Fruit fly (Drosophila melanogaster) whole organism, embryonic: ENCODE data around the gene CG34008.
A peak's percentile ranks its signal among the peaks of the same experiment; 100 is the strongest.

Experiments
- Abd-B ChIP-seq: fragments of 200-800 bp; sonication (Bioruptor generic); optimal IDR thresholded peaks from 2 replicates; lab custom pipeline; 2018; ENCODE audit warnings: missing biosample characterization, mild to moderate bottlenecking, missing genetic modification characterization, moderate library complexity
- Ada2b ChIP-seq: fragments of 200-800 bp; sonication (Bioruptor generic); IDR thresholded peaks from 2 replicates; pipeline ENCODE4 v1.3.6; 2022; ENCODE audit warnings: missing biosample characterization, missing genetic modification characterization
- B-H1 ChIP-seq: fragments of 200-800 bp; sonication (Bioruptor generic); IDR thresholded peaks from 3 replicates; pipeline ENCODE4 v1.3.6; 2022; ENCODE audit warnings: missing biosample characterization, missing genetic modification characterization
- Bgb ChIP-seq: fragments of 200-800 bp; sonication (Bioruptor generic); IDR thresholded peaks from 2 replicates; pipeline ENCODE4 v1.3.6; 2022; ENCODE audit warnings: missing biosample characterization, missing genetic modification characterization; ENCODE audit not compliant: partially characterized antibody
- CG10979 ChIP-seq: fragments of 200-800 bp; sonication (Bioruptor generic); optimal IDR thresholded peaks from 2 replicates; lab custom pipeline; 2018; ENCODE audit warnings: missing biosample characterization, mild to moderate bottlenecking, missing genetic modification characterization, moderate library complexity
- CG11093 ChIP-seq: fragments of 200-800 bp; sonication (Bioruptor generic); IDR thresholded peaks from 3 replicates; pipeline ENCODE4 v1.3.6; 2022; ENCODE audit warnings: missing biosample characterization, missing genetic modification characterization
- CG11560 ChIP-seq: fragments of 200-800 bp; sonication (Bioruptor generic); IDR thresholded peaks from 3 replicates; pipeline ENCODE4 v1.3.6; 2022; ENCODE audit warnings: missing biosample characterization, missing genetic modification characterization
- CG13296 ChIP-seq: fragments of 200-800 bp; sonication (Bioruptor generic); optimal IDR thresholded peaks from 3 replicates; lab custom pipeline; 2018; ENCODE audit warnings: missing biosample characterization, mild to moderate bottlenecking, missing genetic modification characterization
- CG17829 ChIP-seq: fragments of 200-800 bp; optimal IDR thresholded peaks from 2 replicates; lab custom pipeline; 2019; ENCODE audit warnings: missing biosample characterization, mild to moderate bottlenecking, missing genetic modification characterization, moderate library complexity
- CG2678 ChIP-seq: fragments of 200-800 bp; sonication (Bioruptor generic); optimal IDR thresholded peaks from 3 replicates; lab custom pipeline; 2019; ENCODE audit warnings: missing biosample characterization, mild to moderate bottlenecking, missing genetic modification characterization, moderate library complexity
- CG30403 ChIP-seq: fragments of 200-800 bp; sonication (Bioruptor generic); optimal IDR thresholded peaks from 3 replicates; lab custom pipeline; 2016; ENCODE audit warnings: missing biosample characterization, missing genetic modification characterization
- CG3281 ChIP-seq: fragments of 200-800 bp; sonication (Bioruptor generic); optimal IDR thresholded peaks from 3 replicates; lab custom pipeline; 2017; ENCODE audit warnings: missing biosample characterization, mild to moderate bottlenecking, missing genetic modification characterization
- CG3726 ChIP-seq: fragments of 200-800 bp; sonication (Bioruptor generic); IDR thresholded peaks from 3 replicates; pipeline ENCODE4, ENCODE4 v1.3.6; 2022; ENCODE audit warnings: missing biosample characterization, missing genetic modification characterization
- CG3995 ChIP-seq: fragments of 200-800 bp; sonication (Bioruptor generic); optimal IDR thresholded peaks from 3 replicates; lab custom pipeline; 2016; ENCODE audit warnings: missing biosample characterization, missing genetic modification characterization
- CG43689 ChIP-seq: fragments of 200-800 bp; sonication (Bioruptor generic); IDR thresholded peaks from 2 replicates; pipeline ENCODE4 v1.3.6; 2022; ENCODE audit warnings: missing biosample characterization, missing genetic modification characterization
- CG4707 ChIP-seq: fragments of 200-800 bp; sonication (Bioruptor generic); optimal IDR thresholded peaks from 2 replicates; lab custom pipeline; 2018; ENCODE audit warnings: missing biosample characterization, mild to moderate bottlenecking, missing genetic modification characterization, moderate library complexity
- CG4730 ChIP-seq: fragments of 200-800 bp; sonication (Bioruptor generic); IDR thresholded peaks from 2 replicates; pipeline ENCODE4 v1.3.6; 2022; ENCODE audit warnings: missing biosample characterization, missing genetic modification characterization
- CG6765 ChIP-seq: fragments of 200-800 bp; sonication (Bioruptor generic); optimal IDR thresholded peaks from 3 replicates; lab custom pipeline; 2017; ENCODE audit warnings: missing biosample characterization, mild to moderate bottlenecking, missing genetic modification characterization
- CG6854 ChIP-seq: fragments of 200-800 bp; sonication (Bioruptor generic); optimal IDR thresholded peaks from 3 replicates; lab custom pipeline; 2017; ENCODE audit warnings: missing biosample characterization, mild to moderate bottlenecking, missing genetic modification characterization
- CG8944 ChIP-seq: fragments of 200-800 bp; sonication (Bioruptor generic); optimal IDR thresholded peaks from 3 replicates; lab custom pipeline; 2016; ENCODE audit warnings: missing biosample characterization, missing genetic modification characterization
- D19A ChIP-seq: fragments of 200-800 bp; optimal IDR thresholded peaks from 3 replicates; lab custom pipeline; 2019; ENCODE audit warnings: missing biosample characterization, mild to moderate bottlenecking, missing genetic modification characterization, moderate library complexity
- Dbx ChIP-seq: fragments of 200-800 bp; sonication (Bioruptor generic); IDR thresholded peaks from 3 replicates; pipeline ENCODE4 v1.3.6; 2022; ENCODE audit warnings: missing biosample characterization, missing genetic modification characterization
- Dek ChIP-seq: fragments of 200-800 bp; sonication (Bioruptor generic); optimal IDR thresholded peaks from 3 replicates; lab custom pipeline; 2019; ENCODE audit warnings: missing biosample characterization, mild to moderate bottlenecking, missing genetic modification characterization, moderate library complexity
- E2f1 ChIP-seq: fragments of 200-800 bp; sonication (Bioruptor generic); IDR thresholded peaks from 2 replicates; pipeline ENCODE4 v1.3.6; 2022; ENCODE audit warnings: missing biosample characterization, missing genetic modification characterization
- GATAe ChIP-seq: fragments of 200-800 bp; sonication (Bioruptor generic); conservative IDR thresholded peaks from 2 replicates; pipeline ENCODE4 v1.3.6; 2022; ENCODE audit warnings: missing biosample characterization, missing genetic modification characterization
- Med ChIP-seq: fragments of 200-800 bp; sonication (Bioruptor generic); peaks from one replicate; lab custom pipeline; 2016; ENCODE audit warnings: missing biosample characterization, missing genetic modification characterization, mild to moderate bottlenecking, inconsistent platforms, moderate library complexity
- Opbp ChIP-seq: fragments of 200-800 bp; sonication (Bioruptor generic); IDR thresholded peaks from 3 replicates; pipeline ENCODE4 v1.3.6; 2022; ENCODE audit warnings: missing biosample characterization, missing genetic modification characterization; ENCODE audit not compliant: partially characterized antibody
- Rfx ChIP-seq: fragments of 200-800 bp; sonication (Bioruptor generic); IDR thresholded peaks from 2 replicates; pipeline ENCODE4 v1.3.6; 2022; ENCODE audit warnings: missing biosample characterization, missing genetic modification characterization
- Sin3A ChIP-seq: fragments of >200 bp; optimal IDR thresholded peaks from 2 replicates; lab custom pipeline; 2018
- Trl ChIP-seq, 3 experiments: fragments of >200 bp in 2 of 3; fragments of 200-800 bp in 1 of 3; sonication (Bioruptor generic) in 1 of 3; optimal IDR thresholded peaks; 2 replicates in 1 of 3; 3 replicates in 2 of 3; lab custom pipeline; 2016 to 2017; ENCODE audit warnings: missing biosample characterization in 1 of 3, missing genetic modification characterization in 1 of 3
- Vsx1 ChIP-seq: fragments of 200-800 bp; sonication (Bioruptor generic); optimal IDR thresholded peaks from 2 replicates; lab custom pipeline; 2017; ENCODE audit warnings: missing biosample characterization, mild to moderate bottlenecking, missing genetic modification characterization, missing genetic modification reagents
- ase ChIP-seq: fragments of 200-800 bp; sonication (Bioruptor generic); IDR thresholded peaks from 3 replicates; pipeline ENCODE4 v1.3.6; 2022; ENCODE audit warnings: missing biosample characterization, missing genetic modification characterization
- az2 ChIP-seq: fragments of 200-800 bp; sonication (Bioruptor generic); optimal IDR thresholded peaks from 3 replicates; lab custom pipeline; 2016; ENCODE audit warnings: missing biosample characterization, missing genetic modification characterization
- bbx ChIP-seq: fragments of 200-800 bp; sonication (Bioruptor generic); IDR thresholded peaks from 2 replicates; pipeline ENCODE4 v1.3.6; 2022; ENCODE audit warnings: missing biosample characterization, missing genetic modification characterization; ENCODE audit not compliant: partially characterized antibody
- corto ChIP-seq: fragments of 200-800 bp; sonication (Bioruptor generic); optimal IDR thresholded peaks from 2 replicates; lab custom pipeline; 2016; ENCODE audit warnings: missing biosample characterization, mild to moderate bottlenecking, missing genetic modification characterization, moderate library complexity
- crc ChIP-seq: fragments of 200-800 bp; sonication (Bioruptor generic); optimal IDR thresholded peaks from 2 replicates; lab custom pipeline; 2016; ENCODE audit warnings: missing biosample characterization, missing genetic modification characterization
- cwo ChIP-seq: fragments of 200-800 bp; sonication (Bioruptor generic); optimal IDR thresholded peaks from 3 replicates; lab custom pipeline; 2017; ENCODE audit warnings: missing biosample characterization, missing genetic modification characterization, mild to moderate bottlenecking, moderate library complexity, missing genetic modification reagents
- fd102C ChIP-seq: fragments of 200-800 bp; sonication (Bioruptor generic); optimal IDR thresholded peaks from 2 replicates; lab custom pipeline; 2018; ENCODE audit warnings: missing biosample characterization, mild to moderate bottlenecking, missing genetic modification characterization, moderate library complexity
- gce ChIP-seq: fragments of 200-800 bp; sonication (Bioruptor generic); IDR thresholded peaks from 3 replicates; pipeline ENCODE4 v1.3.6; 2022; ENCODE audit warnings: missing biosample characterization, missing genetic modification characterization
- gro ChIP-seq: fragments of 200-800 bp; sonication (Bioruptor generic); optimal IDR thresholded peaks from 2 replicates; lab custom pipeline; 2016; ENCODE audit warnings: missing biosample characterization, missing genetic modification characterization
- gsb ChIP-seq: fragments of 200-800 bp; sonication (Bioruptor generic); IDR thresholded peaks from 2 replicates; pipeline ENCODE4 v1.3.6; 2022; ENCODE audit warnings: missing biosample characterization, missing genetic modification characterization
- gsb-n ChIP-seq: fragments of 200-800 bp; sonication (Bioruptor generic); optimal IDR thresholded peaks from 3 replicates; lab custom pipeline; 2018; ENCODE audit warnings: missing biosample characterization, mild to moderate bottlenecking, missing genetic modification characterization
- ham ChIP-seq: fragments of 200-800 bp; sonication (Bioruptor generic); IDR thresholded peaks from 2 replicates; pipeline ENCODE4 v1.3.6; 2022; ENCODE audit warnings: missing biosample characterization, missing genetic modification characterization
- ind ChIP-seq: fragments of 200-800 bp; sonication (Bioruptor generic); optimal IDR thresholded peaks from 3 replicates; lab custom pipeline; 2016; ENCODE audit warnings: missing biosample characterization, missing genetic modification characterization
- jumu ChIP-seq: fragments of 200-800 bp; sonication (Bioruptor generic); optimal IDR thresholded peaks from 3 replicates; lab custom pipeline; 2016; ENCODE audit warnings: missing biosample characterization, missing genetic modification characterization
- mirr ChIP-seq: fragments of 200-800 bp; sonication (Bioruptor generic); optimal IDR thresholded peaks from 3 replicates; lab custom pipeline; 2018; ENCODE audit warnings: missing biosample characterization, mild to moderate bottlenecking, missing genetic modification characterization
- nau ChIP-seq: fragments of 200-800 bp; sonication (Bioruptor generic); optimal IDR thresholded peaks from 3 replicates; lab custom pipeline; 2017; ENCODE audit warnings: missing biosample characterization, mild to moderate bottlenecking, missing genetic modification characterization, missing genetic modification reagents
- pita ChIP-seq: fragments of 200-800 bp; sonication (Bioruptor generic); optimal IDR thresholded peaks from 2 replicates; lab custom pipeline; 2017; ENCODE audit warnings: missing biosample characterization, mild to moderate bottlenecking, missing genetic modification characterization
- scrt ChIP-seq: fragments of 200-800 bp; sonication (Bioruptor generic); optimal IDR thresholded peaks from 2 replicates; lab custom pipeline; 2018; ENCODE audit warnings: missing biosample characterization, mild to moderate bottlenecking, missing genetic modification characterization, moderate library complexity
- sens ChIP-seq: fragments of 200-800 bp; sonication (Bioruptor generic); peaks from one replicate; lab custom pipeline; 2016; ENCODE audit warnings: missing biosample characterization, missing genetic modification characterization

The CG34008 gene

dm6 chr3R:20555023-20555422 lies 26.3 kb downstream of the CG34008 start (continued):
- TF ChIP-seq CG13296 (GFP tag; lab: Kevin White, UChicago): peak; percentile 73
- peak; percentile 89 for TF ChIP-seq Med (GFP tag; lab: Kevin White, UChicago)
- peak; percentile 47; the same call in 1 of the 3 replicates for TF ChIP-seq CG11560
- peak; percentile 51 for TF ChIP-seq CG4730 (GFP tag; lab: Robert Waterston, UW)
- no peak for TF ChIP-seq Trl (optimal IDR thresholded peaks at IDR 0.05; lab: Kevin White, UChicago)
- peak; percentile 16 for TF ChIP-seq Trl (GFP tag; optimal IDR thresholded peaks at IDR 0.05; lab: Kevin White, UChicago)
- TF ChIP-seq Dbx (GFP tag; lab: Robert Waterston, UW): peak; percentile 69; the same call in 2 of the 3 replicates
- peak; percentile 4 for TF ChIP-seq Vsx1 (GFP tag; lab: Kevin White, UChicago)
- 0 out of 2 replicates have a peak, but pooled peaks have one; percentile 11 for TF ChIP-seq bbx (GFP tag; lab: Robert Waterston, UW)
- TF ChIP-seq gsb-n (tag; lab: Kevin White, UChicago): no peak
- peak; percentile 20 for TF ChIP-seq Abd-B (GFP tag; lab: Kevin White, UChicago)
- TF ChIP-seq cwo (GFP tag; lab: Kevin White, UChicago): peak; percentile 79
- no peak for TF ChIP-seq ham (GFP tag; lab: Robert Waterston, UW)
- TF ChIP-seq CG2678 (tag; lab: Kevin White, UChicago): peak; percentile 87
- no peak for TF ChIP-seq pita (GFP tag; lab: Kevin White, UChicago)
- TF ChIP-seq fd102C (GFP tag; lab: Kevin White, UChicago): no peak
- peak; percentile 72 for TF ChIP-seq Ada2b
- TF ChIP-seq jumu (GFP tag; lab: Kevin White, UChicago): no peak
- peak; percentile 88 for TF ChIP-seq sens (GFP tag; lab: Kevin White, UChicago)
- no peak for TF ChIP-seq Bgb
- TF ChIP-seq CG10979: peak; percentile 51
- TF ChIP-seq CG43689 (GFP tag; lab: Robert Waterston, UW): no peak
- no peak for TF ChIP-seq Opbp (GFP tag; lab: Robert Waterston, UW)
- TF ChIP-seq corto: peak; percentile 36
- peak; percentile 72 for TF ChIP-seq CG6765 (GFP tag; lab: Kevin White, UChicago)
- TF ChIP-seq az2: no peak
- TF ChIP-seq CG11093 (GFP tag; lab: Robert Waterston, UW): peak; percentile 38; the same call in 1 of the 3 replicates
- TF ChIP-seq CG3995 (GFP tag; lab: Kevin White, UChicago): no peak
- peak; percentile 69 for TF ChIP-seq D19A (tag; lab: Kevin White, UChicago)
- TF ChIP-seq CG17829: peak; percentile 62
- peak; percentile 23 for TF ChIP-seq CG30403
- 0 out of 2 replicates have a peak, but pooled peaks have one; percentile 21 for TF ChIP-seq gsb (GFP tag; lab: Robert Waterston, UW)
- no peak; the same call in 2 of the 3 replicates for TF ChIP-seq B-H1
- peak; percentile 42 for TF ChIP-seq mirr (GFP tag; lab: Kevin White, UChicago)
- TF ChIP-seq Sin3A (lab: Kevin White, UChicago): no peak
- peak; percentile 71 for TF ChIP-seq E2f1 (GFP tag; lab: Robert Waterston, UW)
- TF ChIP-seq CG4707 (GFP tag; lab: Kevin White, UChicago): no peak
- peak; percentile 48 for TF ChIP-seq nau (GFP tag; lab: Kevin White, UChicago)
- TF ChIP-seq crc (GFP tag; lab: Kevin White, UChicago): no peak
- peak; percentile 70 for TF ChIP-seq scrt
- peak; percentile 81 for TF ChIP-seq gro
- peak; percentile 6 for TF ChIP-seq ind (GFP tag; lab: Kevin White, UChicago)
- 0 out of 2 replicates have a peak, but pooled peaks have one; percentile 14 for TF ChIP-seq GATAe
- no peak for TF ChIP-seq gce
- no peak for TF ChIP-seq CG8944
- 0 out of 3 replicates have a peak, but pooled peaks have one; percentile 41 for TF ChIP-seq CG3726 (GFP tag; lab: Robert Waterston, UW)
- TF ChIP-seq CG3281 (GFP tag; lab: Kevin White, UChicago): peak; percentile 80
- TF ChIP-seq ase: 0 out of 3 replicates have a peak, but pooled peaks have one; percentile 33
- peak; percentile 41 for TF ChIP-seq Dek (tag; lab: Kevin White, UChicago)
- peak; percentile 34 for TF ChIP-seq CG6854 (GFP tag; lab: Kevin White, UChicago)
- TF ChIP-seq Rfx: peak; percentile 81
